Worm (Caenorhabditis elegans) whole organism, L3 larva: ENCODE data around the gene hacd-1.

Experiments used
- R02D3.7 ChIP-seq: fragments of 150-350 bp; optimal IDR thresholded peaks from 2 replicates; lab custom pipeline; 2014; ENCODE audit warnings: missing biosample characterization, missing genetic modification characterization
- ZK546.5 ChIP-seq: sonication (generic microtip); optimal IDR thresholded peaks from 2 replicates; lab custom pipeline; 2017; ENCODE audit warnings: missing biosample characterization, missing genetic modification characterization
- aly-2 ChIP-seq: fragments of 150-350 bp; optimal IDR thresholded peaks from 2 replicates; lab custom pipeline; 2014; ENCODE audit warnings: missing biosample characterization, missing genetic modification characterization
- ama-1 ChIP-seq: fragments of 150-350 bp; optimal IDR thresholded peaks from 2 replicates; lab custom pipeline; 2018
- ceh-16 ChIP-seq: sonication (generic microtip); optimal IDR thresholded peaks from 2 replicates; lab custom pipeline; 2017; ENCODE audit warnings: missing biosample characterization, missing genetic modification characterization
- ceh-28 ChIP-seq: fragments of 150-350 bp; optimal IDR thresholded peaks from 2 replicates; lab custom pipeline; 2014; ENCODE audit warnings: missing biosample characterization, missing genetic modification reagents, missing genetic modification characterization
- ceh-82 ChIP-seq: fragments of 150-350 bp; optimal IDR thresholded peaks from 2 replicates; lab custom pipeline; 2014; ENCODE audit warnings: missing biosample characterization, missing genetic modification characterization
- ceh-9 ChIP-seq: sonication (generic microtip); optimal IDR thresholded peaks from 2 replicates; lab custom pipeline; 2018; ENCODE audit warnings: missing biosample characterization, missing genetic modification characterization
- egl-5 ChIP-seq: fragments of 150-350 bp; optimal IDR thresholded peaks from 2 replicates; lab custom pipeline; 2017; ENCODE audit warnings: missing biosample characterization, missing genetic modification reagents, missing genetic modification characterization, inconsistent platforms
- elt-1 ChIP-seq: fragments of 150-350 bp; optimal IDR thresholded peaks from 2 replicates; lab custom pipeline; 2014; ENCODE audit warnings: missing biosample characterization, missing genetic modification characterization
- elt-3 ChIP-seq, 3 experiments: fragments of 150-350 bp in 1 of 3; sonication (generic microtip) in 2 of 3; optimal IDR thresholded peaks; 2 replicates in 2 of 3; 4 replicates in 1 of 3; lab custom pipeline; 2014 to 2017; ENCODE audit warnings: missing biosample characterization in 3 of 3, missing genetic modification characterization in 3 of 3
- eor-1 ChIP-seq, 2 experiments: fragments of 150-350 bp; optimal IDR thresholded peaks; 2 replicates each; lab custom pipeline; 2014 to 2018; ENCODE audit warnings: missing biosample characterization in 2 of 2, missing genetic modification characterization in 2 of 2
- fkh-2 ChIP-seq: fragments of 150-350 bp; optimal IDR thresholded peaks from 2 replicates; lab custom pipeline; 2014; ENCODE audit warnings: missing biosample characterization, missing genetic modification reagents, missing genetic modification characterization
- fos-1 ChIP-seq: fragments of 150-350 bp; optimal IDR thresholded peaks from 2 replicates; lab custom pipeline; 2014; ENCODE audit warnings: missing biosample characterization, missing genetic modification characterization
- hmg-11 ChIP-seq: sonication (generic microtip); optimal IDR thresholded peaks from 2 replicates; lab custom pipeline; 2016; ENCODE audit warnings: missing genetic modification characterization, missing compliant biosample characterization
- jun-1 ChIP-seq: fragments of 150-350 bp; optimal IDR thresholded peaks from 2 replicates; lab custom pipeline; 2014; ENCODE audit warnings: missing biosample characterization, missing genetic modification reagents, missing genetic modification characterization
- lin-15B ChIP-seq: fragments of 150-350 bp; optimal IDR thresholded peaks from 2 replicates; lab custom pipeline; 2014; ENCODE audit warnings: missing biosample characterization, missing genetic modification characterization
- lin-39 ChIP-seq: fragments of 150-350 bp; optimal IDR thresholded peaks from 2 replicates; lab custom pipeline; 2018; ENCODE audit warnings: missing biosample characterization, missing genetic modification reagents, missing genetic modification characterization
- lsy-12 ChIP-seq: sonication (generic microtip); optimal IDR thresholded peaks from 2 replicates; lab custom pipeline; 2016; ENCODE audit warnings: mild to moderate bottlenecking, missing genetic modification characterization, missing compliant biosample characterization
- mdl-1 ChIP-seq: fragments of 150-350 bp; optimal IDR thresholded peaks from 2 replicates; lab custom pipeline; 2014; ENCODE audit warnings: missing biosample characterization, missing genetic modification characterization
- mml-1 ChIP-seq: fragments of 150-350 bp; sonication (generic microtip); optimal IDR thresholded peaks from 3 replicates; lab custom pipeline; 2014; ENCODE audit warnings: missing biosample characterization, missing genetic modification characterization
- nfya-1 ChIP-seq: sonication (generic microtip); optimal IDR thresholded peaks from 2 replicates; lab custom pipeline; 2017; ENCODE audit warnings: missing genetic modification characterization, mild to moderate bottlenecking, missing compliant biosample characterization, antibody characterized with exemption, moderate library complexity; ENCODE audit not compliant: insufficient read depth
- nhr-11 ChIP-seq: fragments of 150-350 bp; optimal IDR thresholded peaks from 2 replicates; lab custom pipeline; 2014; ENCODE audit warnings: missing biosample characterization, missing genetic modification characterization
- nhr-23 ChIP-seq: fragments of 150-350 bp; optimal IDR thresholded peaks from 2 replicates; lab custom pipeline; 2014; ENCODE audit warnings: missing biosample characterization, missing genetic modification reagents, missing genetic modification characterization
- nhr-43 ChIP-seq: sonication (generic microtip); optimal IDR thresholded peaks from 2 replicates; lab custom pipeline; 2016; ENCODE audit warnings: mild to moderate bottlenecking, missing genetic modification characterization, missing compliant biosample characterization; ENCODE audit not compliant: poor library complexity, severe bottlenecking
- nhr-67 ChIP-seq: fragments of 150-350 bp; optimal IDR thresholded peaks from 2 replicates; lab custom pipeline; 2014; ENCODE audit warnings: missing biosample characterization, missing genetic modification characterization
- nhr-76 ChIP-seq: fragments of 150-350 bp; sonication (generic microtip); optimal IDR thresholded peaks from 5 replicates; lab custom pipeline; 2014; ENCODE audit warnings: missing biosample characterization, missing genetic modification characterization
- nhr-77 ChIP-seq: fragments of 150-350 bp; optimal IDR thresholded peaks from 2 replicates; lab custom pipeline; 2014; ENCODE audit warnings: missing biosample characterization, missing genetic modification characterization
- pha-4 ChIP-seq: fragments of 150-350 bp; optimal IDR thresholded peaks from 2 replicates; lab custom pipeline; 2014; ENCODE audit warnings: missing biosample characterization, missing genetic modification reagents, missing genetic modification characterization
- skn-1 ChIP-seq: fragments of 150-350 bp; optimal IDR thresholded peaks from 2 replicates; lab custom pipeline; 2014; ENCODE audit warnings: missing biosample characterization, missing genetic modification characterization
- snpc-4 ChIP-seq: fragments of 150-350 bp; optimal IDR thresholded peaks from 2 replicates; lab custom pipeline; 2014; ENCODE audit warnings: missing biosample characterization, missing genetic modification characterization
- tbx-2 ChIP-seq: sonication (generic microtip); optimal IDR thresholded peaks from 2 replicates; lab custom pipeline; 2016; ENCODE audit warnings: mild to moderate bottlenecking, missing genetic modification characterization, missing compliant biosample characterization
- unc-62 ChIP-seq: fragments of 150-350 bp; sonication (generic microtip); optimal IDR thresholded peaks from 4 replicates; lab custom pipeline; 2014; ENCODE audit warnings: missing biosample characterization, missing genetic modification reagents, missing genetic modification characterization
- zag-1 ChIP-seq: fragments of 150-350 bp; optimal IDR thresholded peaks from 2 replicates; lab custom pipeline; 2014; ENCODE audit warnings: missing biosample characterization, missing genetic modification characterization
- ztf-11 ChIP-seq: fragments of 150-350 bp; optimal IDR thresholded peaks from 2 replicates; lab custom pipeline; 2014; ENCODE audit warnings: missing biosample characterization, missing genetic modification characterization
- ztf-4 ChIP-seq: fragments of 150-350 bp; optimal IDR thresholded peaks from 2 replicates; lab custom pipeline; 2014; ENCODE audit warnings: missing biosample characterization, missing genetic modification characterization

Gene hacd-1

DNA sequence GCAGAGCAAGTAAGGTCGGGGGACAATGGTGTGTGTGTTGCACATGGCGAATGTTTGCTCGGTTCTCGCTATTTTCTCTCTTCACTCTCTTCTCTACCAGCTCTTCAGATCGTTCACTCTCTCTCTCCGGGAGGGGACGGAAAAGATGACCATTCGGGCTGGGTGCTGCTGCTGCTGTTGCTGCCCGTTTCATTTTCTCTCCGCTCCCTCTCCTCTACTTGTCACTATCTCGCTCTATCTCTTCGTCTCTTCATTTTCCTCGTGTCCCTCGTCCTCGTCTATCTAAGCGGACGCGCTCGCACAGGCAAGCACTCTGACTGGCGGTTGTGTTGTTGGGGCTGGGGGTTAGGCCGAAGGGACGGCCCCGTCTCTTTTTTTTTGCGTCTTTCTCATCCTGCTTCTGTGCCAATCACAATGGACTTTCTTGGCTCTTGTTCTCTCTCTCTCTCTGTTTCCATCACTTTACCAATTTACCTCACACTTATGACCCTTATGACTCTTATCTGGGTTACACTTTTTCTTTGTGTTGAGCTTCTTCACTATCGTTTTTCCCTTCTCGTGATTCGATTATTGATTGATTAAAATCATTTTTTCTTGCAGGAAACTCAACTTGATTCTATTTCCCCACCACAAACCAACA lies 14.4 kb downstream of the hacd-1 start, which contains the start of the genes F53E2.2 and unc-60 (continued):
- no peak for TF ChIP-seq ceh-9 (tag; lab: Kevin White, UChicago)
- TF ChIP-seq mdl-1 (tag; lab: Kevin White, UChicago), result no peak
- TF ChIP-seq pha-4, result peak; percentile 75
- no peak for TF ChIP-seq fkh-2 (tag; lab: Kevin White, UChicago)
- TF ChIP-seq aly-2 (tag; lab: Kevin White, UChicago), result no peak
- no peak for TF ChIP-seq nhr-77 (tag; lab: Kevin White, UChicago)
- TF ChIP-seq snpc-4 (tag; lab: Kevin White, UChicago), result peak; percentile 8
- peak; percentile 54 for TF ChIP-seq lsy-12 (tag; lab: Kevin White, UChicago)

DNA sequence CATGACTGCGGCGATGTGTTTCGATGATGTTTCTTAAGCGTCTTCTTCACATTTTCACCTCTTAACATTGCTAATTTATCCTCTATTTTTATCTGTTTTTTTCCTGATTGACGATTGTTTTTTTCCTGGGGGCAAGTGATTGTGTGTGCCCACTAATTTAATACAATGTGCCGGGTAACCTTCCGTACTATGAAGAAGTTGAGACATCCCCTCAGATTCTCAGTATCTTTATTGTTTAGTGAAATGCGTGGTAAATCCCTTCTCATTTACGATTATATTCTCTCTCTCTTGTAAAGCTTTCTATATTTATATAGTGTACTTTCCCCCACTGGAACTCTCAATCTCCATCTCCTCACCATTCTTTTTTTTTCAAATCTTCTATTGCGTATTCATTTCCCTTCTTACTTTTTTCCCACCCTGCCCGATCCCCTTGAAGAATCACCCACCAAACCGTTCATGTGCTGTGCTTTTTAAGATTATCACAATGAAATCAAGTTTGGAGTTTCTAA lies 16.2 kb downstream of the hacd-1 start:
- TF ChIP-seq nhr-43 (tag; lab: Kevin White, UChicago) (peak; percentile 22), nhr-77 (tag; lab: Kevin White, UChicago) (no peak)

DNA sequence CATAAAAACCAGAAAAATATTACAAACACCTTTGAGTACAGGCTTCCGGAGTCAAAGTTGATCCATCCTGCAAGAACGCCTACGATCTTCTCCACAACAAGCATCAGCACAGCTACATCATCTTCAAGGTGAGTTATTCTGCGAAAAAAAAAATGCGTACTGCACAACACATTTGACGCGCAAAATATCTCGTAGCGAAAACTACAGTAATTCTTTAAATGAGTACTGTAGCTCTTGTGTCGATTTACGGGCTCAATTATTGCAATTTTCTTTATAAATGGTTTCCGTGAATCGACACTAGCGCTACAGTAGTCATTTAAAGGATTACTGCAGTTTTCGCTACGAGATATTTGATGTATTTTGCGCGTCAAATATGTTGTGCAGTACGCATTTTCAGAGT lies 16.7 kb downstream of the hacd-1 start:
- no peak for TF ChIP-seq fkh-2 (tag; lab: Kevin White, UChicago)
- no peak for TF ChIP-seq lin-15B (tag; lab: Kevin White, UChicago)
- TF ChIP-seq aly-2 (tag; lab: Kevin White, UChicago), result no peak
- TF ChIP-seq nhr-67, result no peak
- no peak for TF ChIP-seq unc-62 (GFP tag; lab: Kevin White, UChicago)
- TF ChIP-seq nhr-11, result no peak
- no peak for TF ChIP-seq ztf-11 (tag; lab: Kevin White, UChicago)
- TF ChIP-seq fos-1, result no peak
- TF ChIP-seq R02D3.7 (tag; lab: Kevin White, UChicago), result no peak
- TF ChIP-seq ceh-16, result no peak
- TF ChIP-seq snpc-4 (tag; lab: Kevin White, UChicago), result no peak

DNA sequence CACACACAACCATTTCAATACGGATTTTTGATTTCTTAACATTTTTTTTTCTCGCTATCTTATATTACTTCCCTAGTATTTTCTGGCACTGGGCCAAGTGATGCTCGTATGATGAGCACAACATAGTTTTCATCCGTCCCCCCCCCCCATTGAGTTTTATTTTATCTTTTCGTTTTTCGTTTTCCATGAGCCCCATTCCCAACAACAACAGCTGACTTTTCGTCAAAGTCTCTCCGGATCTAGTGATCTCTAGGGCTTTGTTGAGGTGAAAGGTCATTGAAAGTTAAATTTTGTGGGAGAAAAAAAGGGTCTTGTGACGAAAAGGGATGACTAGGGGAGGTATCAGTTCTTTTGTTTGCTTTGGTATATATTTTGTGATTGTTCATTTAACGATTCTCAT lies 20.7 kb downstream of the hacd-1 start:
- TF ChIP-seq skn-1, result no peak
- TF ChIP-seq fos-1, result no peak
- no peak for TF ChIP-seq ceh-28
- TF ChIP-seq ama-1 (lab: Kevin White, UChicago), result no peak
- peak; percentile 73 for TF ChIP-seq egl-5 (tag; lab: Kevin White, UChicago)
- no peak for TF ChIP-seq elt-1 (tag; lab: Kevin White, UChicago)
- TF ChIP-seq ceh-82, result no peak

DNA sequence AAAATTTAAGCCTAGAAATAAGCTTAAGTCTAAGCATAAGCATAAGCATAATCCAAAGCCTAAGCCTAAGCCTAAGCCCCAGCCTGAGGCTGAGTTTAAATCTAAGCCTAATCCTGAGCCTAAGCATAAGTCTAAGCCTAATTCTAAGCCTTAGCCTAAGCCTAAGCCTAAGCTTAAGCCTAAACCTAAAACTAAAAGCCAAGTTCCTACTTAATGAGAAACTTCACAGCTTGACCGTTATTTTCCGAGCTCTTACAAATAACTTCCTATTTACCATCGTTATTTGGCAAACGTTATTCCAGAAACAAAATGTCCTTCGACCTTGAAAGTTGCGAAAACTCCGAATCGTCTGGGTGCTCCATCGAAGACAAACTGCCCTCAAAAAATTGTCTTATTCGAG lies 21.6 kb downstream of the hacd-1 start, which contains the start of gene C38C3.4:
Gene C38C3.4 (plus strand): TSS at position 301 of the 400 bp plus-strand sequence.
- TF ChIP-seq tbx-2 (tag; lab: Kevin White, UChicago) (no peak), lin-39 (tag; lab: Kevin White, UChicago) (no peak), mml-1 (no peak), ZK546.5 (tag; lab: Kevin White, UChicago) (no peak), nfya-1 (tag; lab: Kevin White, UChicago) (no peak), fos-1 (no peak), elt-3 (tag; optimal IDR thresholded peaks at IDR 0.05; lab: Kevin White, UChicago) (no peak), nhr-23 (tag; lab: Kevin White, UChicago) (no peak), hmg-11 (tag; lab: Kevin White, UChicago) (no peak), eor-1 (tag; optimal IDR thresholded peaks at IDR 0.05; lab: Kevin White, UChicago) (no peak), unc-62 (GFP tag; lab: Kevin White, UChicago) (no peak), ztf-4 (tag; lab: Kevin White, UChicago) (no peak), aly-2 (tag; lab: Kevin White, UChicago) (no peak), nhr-77 (tag; lab: Kevin White, UChicago) (no peak), nhr-76 (tag; lab: Kevin White, UChicago) (no peak), jun-1 (tag; lab: Kevin White, UChicago) (no peak), nhr-67 (no peak), zag-1 (tag; lab: Kevin White, UChicago) (no peak)
